Fruit fly (Drosophila melanogaster): ENCODE measurements around the gene pip.

dm6 chr3L:19280700-19281099 is 56.7 kb downstream of the pip start, which contains the start of gene CG14089:
- TF ChIP-seq psq (optimal IDR thresholded peaks at IDR 0.05) (no peak), ttk (optimal IDR thresholded peaks at IDR 0.05) (no peak), Myc (optimal IDR thresholded peaks at IDR 0.05) (no peak), Sin3A (optimal IDR thresholded peaks at IDR 0.05) (no peak)

Data from Kc167 (cell line).